Worm (Caenorhabditis elegans) whole organism, L4 larva: ENCODE results near the gene F58A6.1.
"Not testable (repeated sequence)": the region's sequence is repeated elsewhere in the genome, so short reads cannot be mapped to it uniquely, and the experiment has no call there.

Experiments used
- F26F4.8 ChIP-seq: fragments of 200-800 bp; sonication (Bioruptor generic); conservative IDR thresholded peaks from 2 replicates; pipeline ENCODE4 v1.3.6; 2022; ENCODE audit warnings: missing genetic modification characterization, missing compliant biosample characterization
- F44E2.7 ChIP-seq: fragments of 200-800 bp; sonication (Bioruptor generic); IDR thresholded peaks from 2 replicates; pipeline ENCODE4 v2.1.2; 2022; ENCODE audit warnings: missing genetic modification characterization, missing compliant biosample characterization
- ceh-20 ChIP-seq: fragments of 200-800 bp; sonication (Bioruptor generic); IDR thresholded peaks from 2 replicates; pipeline ENCODE4 v1.3.6; 2022; ENCODE audit warnings: missing genetic modification reagents, missing genetic modification characterization, missing compliant biosample characterization
- ceh-82 ChIP-seq: sonication (generic microtip); optimal IDR thresholded peaks from 2 replicates; lab custom pipeline; 2017; ENCODE audit warnings: missing biosample characterization, missing genetic modification characterization
- nhr-111 ChIP-seq: fragments of 200-800 bp; sonication (Bioruptor generic); optimal IDR thresholded peaks from 2 replicates; lab custom pipeline; 2018; ENCODE audit warnings: mild to moderate bottlenecking, missing genetic modification characterization, missing compliant biosample characterization
- nhr-76 ChIP-seq: fragments of 150-350 bp; optimal IDR thresholded peaks from 2 replicates; lab custom pipeline; 2014; ENCODE audit warnings: missing biosample characterization, missing genetic modification characterization
- nhr-77 ChIP-seq: fragments of 150-350 bp; optimal IDR thresholded peaks from 2 replicates; lab custom pipeline; 2014; ENCODE audit warnings: missing biosample characterization, missing genetic modification characterization
- sdz-12 ChIP-seq: fragments of 200-800 bp; sonication (Bioruptor generic); optimal IDR thresholded peaks from 2 replicates; lab custom pipeline; 2018; ENCODE audit warnings: mild to moderate bottlenecking, missing genetic modification characterization, missing compliant biosample characterization

DNA sequence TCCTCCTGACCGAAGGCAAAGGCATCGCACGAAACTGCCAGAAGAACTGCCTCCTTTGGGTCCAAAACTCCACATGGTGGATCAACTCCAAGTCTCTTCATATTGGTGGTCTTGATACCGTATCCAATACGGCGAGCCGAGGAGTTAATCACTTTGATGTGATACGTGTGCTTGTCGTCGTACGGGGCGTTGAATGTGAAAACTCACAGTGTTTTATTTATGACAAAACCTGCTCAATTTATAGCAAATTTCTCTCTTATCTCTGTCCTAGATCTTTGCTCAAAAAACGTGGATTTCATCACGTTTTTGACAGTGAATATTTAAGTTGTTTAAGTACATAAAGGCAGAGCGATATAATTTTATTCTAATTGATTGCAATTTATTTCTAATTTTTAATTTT is 16.1 kb downstream of the F58A6.1 start, which contains the start of gene F58A6.9:
- 0 out of 2 replicates have a peak, but pooled peaks have one; percentile 34 for TF ChIP-seq F26F4.8 (GFP tag; lab: Robert Waterston, UW)
- TF ChIP-seq ceh-82; sdz-12 (GFP tag; lab: Kevin White, UChicago); nhr-111 (GFP tag; lab: Kevin White, UChicago); nhr-77 (tag; lab: Kevin White, UChicago); nhr-76; ceh-20; F44E2.7: not testable (repeated sequence)
